Worm (Caenorhabditis elegans) whole organism, midembryonic: ENCODE results near the gene H12I13.6.

Source experiments
- T22C8.4 ChIP-seq: fragments of 200-800 bp; sonication (Bioruptor generic); IDR thresholded peaks from 2 replicates; pipeline ENCODE4 v1.3.6; 2022; ENCODE audit warnings: missing genetic modification characterization, missing compliant biosample characterization
- cog-1 ChIP-seq: sonication (generic microtip); optimal IDR thresholded peaks from 2 replicates; lab custom pipeline; 2016; ENCODE audit warnings: missing genetic modification characterization, missing compliant biosample characterization
- flt-1 ChIP-seq: fragments of 200-800 bp; sonication (Bioruptor generic); IDR thresholded peaks from 2 replicates; pipeline ENCODE4 v1.3.6; 2022; ENCODE audit warnings: missing genetic modification characterization, missing compliant biosample characterization
- klf-2 ChIP-seq: fragments of 200-800 bp; sonication (Bioruptor generic); conservative IDR thresholded peaks from 2 replicates; pipeline ENCODE4 v1.3.6; 2022; ENCODE audit warnings: missing genetic modification reagents, missing genetic modification characterization, missing compliant biosample characterization
- med-1 ChIP-seq: sonication (generic microtip); optimal IDR thresholded peaks from 2 replicates; lab custom pipeline; 2017; ENCODE audit warnings: missing genetic modification characterization, mild to moderate bottlenecking, missing compliant biosample characterization, antibody characterized with exemption, missing genetic modification reagents; ENCODE audit not compliant: insufficient read depth
- ref-1 ChIP-seq: fragments of 200-800 bp; sonication (Bioruptor generic); conservative IDR thresholded peaks from 2 replicates; pipeline ENCODE4 v1.3.6; 2022; ENCODE audit warnings: missing genetic modification reagents, missing genetic modification characterization, missing compliant biosample characterization
- tab-1 ChIP-seq: fragments of 200-800 bp; sonication (Bioruptor generic); IDR thresholded peaks from 2 replicates; pipeline ENCODE4 v1.3.6; 2022; ENCODE audit warnings: missing genetic modification characterization, missing compliant biosample characterization
- ztf-23 ChIP-seq: fragments of 200-800 bp; sonication (Bioruptor generic); IDR thresholded peaks from 2 replicates; pipeline ENCODE4 v1.3.6; 2022; ENCODE audit warnings: missing genetic modification reagents, missing genetic modification characterization, missing compliant biosample characterization
- ztf-29 ChIP-seq: fragments of 200-800 bp; sonication (Bioruptor generic); IDR thresholded peaks from 2 replicates; pipeline ENCODE4 v1.3.6; 2022; ENCODE audit warnings: missing genetic modification reagents, missing genetic modification characterization, missing compliant biosample characterization

- no peak for TF ChIP-seq flt-1 (GFP tag; lab: Robert Waterston, UW)
- no peak for TF ChIP-seq ztf-29 (GFP tag; lab: Robert Waterston, UW)
- no peak for TF ChIP-seq tab-1 (GFP tag; lab: Robert Waterston, UW)
- no peak for TF ChIP-seq ref-1 (GFP tag; lab: Robert Waterston, UW)
- TF ChIP-seq klf-2 (GFP tag; lab: Robert Waterston, UW) = no peak
- no peak for TF ChIP-seq ztf-23
- TF ChIP-seq cog-1 (tag; lab: Kevin White, UChicago) = no peak
- no peak for TF ChIP-seq T22C8.4
- no peak for TF ChIP-seq med-1
Measured at ce11 chrII:6101475-6101874, 23.8 kb downstream of the H12I13.6 start.
